Worm (Caenorhabditis elegans) whole organism, L3 larva: ENCODE data around the gene nlp-6.

ENCODE experiments used
- ama-1 ChIP-seq: fragments of 150-350 bp; optimal IDR thresholded peaks from 2 replicates; lab custom pipeline; 2018
- nhr-237 ChIP-seq: fragments of 150-350 bp; optimal IDR thresholded peaks from 2 replicates; lab custom pipeline; 2014; ENCODE audit warnings: missing biosample characterization, missing genetic modification characterization

- no peak for TF ChIP-seq nhr-237
- TF ChIP-seq ama-1 (lab: Kevin White, UChicago): no peak
Measured at ce11 chrX:17670379-17671077, 8.3 kb downstream of the nlp-6 start, which contains the start of gene T23E7.2.
